Worm (Caenorhabditis elegans) whole organism, L1 larva: ENCODE measurements around the gene lsm-1.

ENCODE experiments used
- C16A3.4 ChIP-seq: fragments of 150-350 bp; optimal IDR thresholded peaks from 2 replicates; lab custom pipeline; 2014; ENCODE audit warnings: missing biosample characterization, missing genetic modification characterization
- C34B4.2 ChIP-seq: sonication (generic microtip); optimal IDR thresholded peaks from 2 replicates; lab custom pipeline; 2017; ENCODE audit warnings: mild to moderate bottlenecking, missing genetic modification characterization, missing compliant biosample characterization
- Y116A8C.19 ChIP-seq: sonication (generic microtip); optimal IDR thresholded peaks from 2 replicates; lab custom pipeline; 2016; ENCODE audit warnings: missing compliant biosample characterization, missing genetic modification characterization, borderline replicate concordance
- aha-1 ChIP-seq: fragments of 150-350 bp; optimal IDR thresholded peaks from 2 replicates; lab custom pipeline; 2014; ENCODE audit warnings: missing biosample characterization, missing genetic modification characterization
- aly-2 ChIP-seq: fragments of 150-350 bp; optimal IDR thresholded peaks from 2 replicates; lab custom pipeline; 2014; ENCODE audit warnings: missing biosample characterization, missing genetic modification characterization
- ama-1 ChIP-seq: fragments of 150-350 bp; optimal IDR thresholded peaks from 2 replicates; lab custom pipeline; 2014
- ceh-8 ChIP-seq: fragments of 200-800 bp; sonication (Bioruptor generic); optimal IDR thresholded peaks from 2 replicates; lab custom pipeline; 2018; ENCODE audit warnings: mild to moderate bottlenecking, missing genetic modification characterization, moderate library complexity, missing compliant biosample characterization
- ceh-82 ChIP-seq, 3 experiments: fragments of 150-350 bp in 1 of 3; sonication (generic microtip) in 2 of 3; optimal IDR thresholded peaks; 2 replicates each; lab custom pipeline; 2014 to 2017; ENCODE audit warnings: missing biosample characterization in 3 of 3, missing genetic modification characterization in 3 of 3
- ces-1 ChIP-seq: fragments of 150-350 bp; optimal IDR thresholded peaks from 2 replicates; lab custom pipeline; 2014; ENCODE audit warnings: missing biosample characterization, missing genetic modification reagents, missing genetic modification characterization
- efl-1 ChIP-seq, 4 experiments: fragments of 150-350 bp; optimal IDR thresholded peaks in 3 of 4; peaks in 1 of 4; 1 replicate in 1 of 4; 2 replicates in 3 of 4; lab custom pipeline; 2014; ENCODE audit warnings: missing biosample characterization in 2 of 4, missing genetic modification characterization in 2 of 4, missing genetic modification reagents in 2 of 4
- efl-3 ChIP-seq: fragments of 200-800 bp; sonication (Bioruptor generic); optimal IDR thresholded peaks from 2 replicates; lab custom pipeline; 2018; ENCODE audit warnings: mild to moderate bottlenecking, missing genetic modification characterization, missing compliant biosample characterization
- elt-2 ChIP-seq: sonication (generic microtip); optimal IDR thresholded peaks from 2 replicates; lab custom pipeline; 2016; ENCODE audit warnings: missing genetic modification characterization, mild to moderate bottlenecking, inconsistent platforms, missing compliant biosample characterization, missing genetic modification reagents
- elt-3 ChIP-seq, 6 experiments: fragments of 150-350 bp in 1 of 6; sonication (generic microtip); optimal IDR thresholded peaks; 2 replicates each; lab custom pipeline; 2017 to 2018; ENCODE audit warnings: missing biosample characterization in 6 of 6, missing genetic modification characterization in 6 of 6, inconsistent platforms in 1 of 6
- hlh-17 ChIP-seq: fragments of 200-800 bp; sonication (Bioruptor generic); optimal IDR thresholded peaks from 2 replicates; lab custom pipeline; 2018; ENCODE audit warnings: missing genetic modification characterization, mild to moderate bottlenecking, missing compliant biosample characterization, moderate library complexity, borderline replicate concordance
- hlh-4 ChIP-seq: sonication (generic microtip); optimal IDR thresholded peaks from 2 replicates; lab custom pipeline; 2016; ENCODE audit warnings: mild to moderate bottlenecking, missing genetic modification characterization, missing compliant biosample characterization
- irx-1 ChIP-seq: sonication (generic microtip); optimal IDR thresholded peaks from 2 replicates; lab custom pipeline; 2016; ENCODE audit warnings: missing genetic modification characterization, missing compliant biosample characterization
- isw-1 ChIP-seq: fragments of 200-800 bp; sonication (Bioruptor generic); IDR thresholded peaks from 2 replicates; pipeline ENCODE4 v1.3.6; 2022; ENCODE audit warnings: missing genetic modification characterization, missing compliant biosample characterization
- jun-1 ChIP-seq: fragments of 150-350 bp; optimal IDR thresholded peaks from 2 replicates; lab custom pipeline; 2014; ENCODE audit warnings: missing biosample characterization, missing genetic modification reagents, missing genetic modification characterization
- lin-13 ChIP-seq: fragments of 150-350 bp; optimal IDR thresholded peaks from 2 replicates; lab custom pipeline; 2014; ENCODE audit warnings: missing biosample characterization, missing genetic modification reagents, missing genetic modification characterization
- lin-14 ChIP-seq: fragments of 200-800 bp; sonication (Bioruptor generic); optimal IDR thresholded peaks from 2 replicates; lab custom pipeline; 2018; ENCODE audit warnings: mild to moderate bottlenecking, missing genetic modification characterization, moderate library complexity, missing compliant biosample characterization
- lin-35 ChIP-seq, 2 experiments: fragments of 150-350 bp; optimal IDR thresholded peaks; 2 replicates each; lab custom pipeline; 2014; ENCODE audit warnings: missing biosample characterization in 2 of 2, missing genetic modification characterization in 2 of 2, missing genetic modification reagents in 2 of 2
- lir-3 ChIP-seq: sonication (generic microtip); optimal IDR thresholded peaks from 2 replicates; lab custom pipeline; 2016; ENCODE audit warnings: mild to moderate bottlenecking, missing genetic modification characterization, moderate library complexity, missing compliant biosample characterization; ENCODE audit not compliant: poor library complexity
- mab-9 ChIP-seq: fragments of 200-800 bp; sonication (Bioruptor generic); IDR thresholded peaks from 2 replicates; pipeline ENCODE4 v1.3.6; 2022; ENCODE audit warnings: missing genetic modification reagents, missing genetic modification characterization, missing compliant biosample characterization
- nhr-19 ChIP-seq: fragments of 200-800 bp; sonication (Bioruptor generic); conservative IDR thresholded peaks from 2 replicates; pipeline ENCODE4 v1.3.6; 2022; ENCODE audit warnings: missing genetic modification characterization, missing compliant biosample characterization
- nhr-47 ChIP-seq: sonication (generic microtip); optimal IDR thresholded peaks from 2 replicates; lab custom pipeline; 2016; ENCODE audit warnings: mild to moderate bottlenecking, missing genetic modification characterization, moderate library complexity, missing compliant biosample characterization
- nhr-76 ChIP-seq: sonication (generic microtip); optimal IDR thresholded peaks from 2 replicates; lab custom pipeline; 2017; ENCODE audit warnings: missing biosample characterization, missing genetic modification characterization
- pqm-1 ChIP-seq: sonication (generic microtip); optimal IDR thresholded peaks from 3 replicates; lab custom pipeline; 2017; ENCODE audit warnings: missing biosample characterization, missing genetic modification characterization
- skn-1 ChIP-seq: fragments of 150-350 bp; optimal IDR thresholded peaks from 2 replicates; lab custom pipeline; 2014; ENCODE audit warnings: missing biosample characterization, missing genetic modification characterization
- snpc-4 ChIP-seq: fragments of 150-350 bp; optimal IDR thresholded peaks from 2 replicates; lab custom pipeline; 2014; ENCODE audit warnings: missing biosample characterization, missing genetic modification characterization
- sup-37 ChIP-seq: fragments of 200-800 bp; sonication (Bioruptor generic); optimal IDR thresholded peaks from 2 replicates; lab custom pipeline; 2018; ENCODE audit warnings: mild to moderate bottlenecking, missing genetic modification characterization, missing compliant biosample characterization
- tbx-2 ChIP-seq: sonication (generic microtip); optimal IDR thresholded peaks from 2 replicates; lab custom pipeline; 2016; ENCODE audit warnings: missing genetic modification characterization, missing compliant biosample characterization
- unc-30 ChIP-seq: sonication (generic microtip); optimal IDR thresholded peaks from 2 replicates; lab custom pipeline; 2017; ENCODE audit warnings: missing biosample characterization, missing genetic modification characterization
- unc-98 ChIP-seq: fragments of 200-800 bp; sonication (Bioruptor generic); IDR thresholded peaks from 2 replicates; pipeline ENCODE4 v1.3.6; 2022; ENCODE audit warnings: missing genetic modification characterization, missing compliant biosample characterization
- xbp-1 ChIP-seq: sonication (generic microtip); optimal IDR thresholded peaks from 2 replicates; lab custom pipeline; 2016; ENCODE audit warnings: missing genetic modification characterization, missing compliant biosample characterization

Gene lsm-1

ce11 chrII:11150976-11151375 lies 24.2 kb downstream of the lsm-1 start (continued):
- TF ChIP-seq hlh-4 (no peak), C16A3.4 (tag; lab: Kevin White, UChicago) (no peak), irx-1 (no peak), jun-1 (tag; lab: Kevin White, UChicago) (no peak), ces-1 (GFP tag; lab: Kevin White, UChicago) (no peak), pqm-1 (tag; lab: Kevin White, UChicago) (no peak), aly-2 (tag; lab: Kevin White, UChicago) (no peak), snpc-4 (tag; lab: Kevin White, UChicago) (no peak)
- TF ChIP-seq, all 84 proteins: peak for 6

- no peak for TF ChIP-seq lir-3 (tag; lab: Kevin White, UChicago)
- no peak for TF ChIP-seq ceh-8 (GFP tag; lab: Kevin White, UChicago)
- no peak for TF ChIP-seq nhr-47 (tag; lab: Kevin White, UChicago)
Observed at ce11 chrII:11152495-11152894, 25.7 kb downstream of the lsm-1 start, which contains the start of gene pqm-1. Gene pqm-1, minus strand, starts transcription at chrII:11152595.

DNA sequence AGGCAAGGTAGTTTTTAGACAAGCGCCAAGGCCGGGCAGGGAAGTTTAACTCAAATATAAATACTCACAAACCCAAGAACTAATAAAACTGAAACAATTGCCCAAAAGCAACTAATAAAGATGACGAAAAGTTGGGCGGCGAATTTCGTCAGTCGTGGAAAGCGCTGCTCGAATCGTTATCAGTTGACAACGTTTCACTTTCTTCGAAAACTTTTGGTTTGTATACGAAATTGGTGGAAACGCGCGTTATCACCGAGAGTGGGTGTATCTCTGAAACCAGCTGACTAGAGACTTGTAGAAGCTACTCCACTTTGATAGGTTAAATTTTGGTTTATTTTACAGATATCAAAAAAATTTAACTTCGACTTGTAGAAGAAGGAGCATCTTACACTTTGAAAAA lies 26.3 kb downstream of the lsm-1 start:
- TF ChIP-seq elt-2, result peak; percentile 9
- TF ChIP-seq skn-1 (tag; lab: Kevin White, UChicago), result no peak

- TF ChIP-seq lin-13 (GFP tag; lab: Kevin White, UChicago), result no peak
- peak; percentile 72 for TF ChIP-seq elt-2
- TF ChIP-seq ceh-82 (tag; optimal IDR thresholded peaks at IDR 0.05; lab: Kevin White, UChicago), result no peak
- TF ChIP-seq unc-30 (tag; lab: Kevin White, UChicago), result no peak
- TF ChIP-seq efl-3, result no peak
- TF ChIP-seq lin-14 (GFP tag; lab: Kevin White, UChicago), result no peak
Observed at ce11 chrII:11153800-11154199, 27.1 kb downstream of the lsm-1 start.

DNA sequence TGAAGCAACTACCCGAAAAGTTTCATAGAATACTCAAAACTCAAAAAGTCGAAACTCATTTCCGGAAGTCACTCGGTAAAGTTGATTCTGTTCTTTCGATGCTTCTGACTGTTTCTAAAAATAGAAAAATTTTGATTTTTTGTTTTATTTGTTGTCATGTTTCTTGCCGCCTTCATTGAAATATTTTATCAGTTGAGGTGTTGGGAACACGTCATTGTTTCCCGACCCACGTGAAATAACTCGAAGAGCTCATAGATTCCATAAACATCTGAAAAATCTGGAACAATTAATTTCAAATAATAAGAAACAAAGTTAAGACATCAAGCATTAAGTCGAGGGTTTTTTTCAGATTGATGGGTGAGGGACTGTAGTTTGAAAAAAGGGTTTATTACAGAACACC lies 28.2 kb downstream of the lsm-1 start:
- TF ChIP-seq isw-1 (GFP tag; lab: Robert Waterston, UW) (no peak), nhr-19 (GFP tag; lab: Robert Waterston, UW) (no peak), elt-2 (peak; percentile 12), xbp-1 (no peak), hlh-17 (GFP tag; lab: Kevin White, UChicago) (no peak)

DNA sequence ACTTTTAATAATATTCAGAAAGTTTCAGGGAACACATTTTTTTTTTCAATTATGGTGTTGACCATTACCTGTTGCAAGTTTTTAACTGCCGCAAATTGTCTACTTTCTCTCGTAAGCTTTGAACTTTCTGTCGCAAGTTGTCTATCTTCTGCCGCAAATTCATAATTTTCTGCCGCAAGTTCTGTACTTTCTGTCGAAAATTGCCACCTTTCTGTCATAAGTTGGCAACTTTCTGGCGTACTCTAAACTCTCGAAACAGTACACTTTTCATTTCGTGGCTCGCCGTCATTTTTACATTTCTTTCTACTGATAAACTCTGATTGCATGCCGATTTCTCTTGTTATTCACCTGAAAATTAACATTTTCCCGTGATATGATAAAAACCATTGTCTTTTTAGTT lies 28.6 kb downstream of the lsm-1 start:
- TF ChIP-seq unc-98 (GFP tag; lab: Robert Waterston, UW), result no peak
- no peak for TF ChIP-seq C34B4.2
- TF ChIP-seq ama-1 (lab: Kevin White, UChicago), result no peak
- no peak for TF ChIP-seq elt-2
- TF ChIP-seq nhr-19 (GFP tag; lab: Robert Waterston, UW), result no peak
- TF ChIP-seq nhr-76, result no peak

ce11 chrII:11156160-11156559 lies 29.4 kb downstream of the lsm-1 start:
- no peak for TF ChIP-seq hlh-4
- TF ChIP-seq mab-9 (GFP tag; lab: Robert Waterston, UW), result no peak
- TF ChIP-seq aha-1 (tag; lab: Kevin White, UChicago), result no peak
- no peak for TF ChIP-seq Y116A8C.19 (tag; lab: Kevin White, UChicago)
- peak in 1 of 2 experiments; percentile 17 for TF ChIP-seq lin-35 (GFP tag; optimal IDR thresholded peaks at IDR 0.05; lab: Kevin White, UChicago)
- no peak for TF ChIP-seq elt-3 (tag; optimal IDR thresholded peaks at IDR 0.05; lab: Kevin White, UChicago)
- no peak for TF ChIP-seq sup-37 (GFP tag; lab: Kevin White, UChicago)
- no peak for TF ChIP-seq tbx-2
- peak; percentile 68 for TF ChIP-seq elt-2
- TF ChIP-seq efl-1 (optimal IDR thresholded peaks at IDR 0.05; lab: Kevin White, UChicago), result no peak
- peak in 1 of 2 experiments; percentile 11 for TF ChIP-seq efl-1 (GFP tag; optimal IDR thresholded peaks at IDR 0.05 in 1 of 2; lab: Kevin White, UChicago)
- no peak for TF ChIP-seq xbp-1
